Fruit fly (Drosophila melanogaster): ENCODE measurements around the gene kumpel.

kumpel gene

DNA sequence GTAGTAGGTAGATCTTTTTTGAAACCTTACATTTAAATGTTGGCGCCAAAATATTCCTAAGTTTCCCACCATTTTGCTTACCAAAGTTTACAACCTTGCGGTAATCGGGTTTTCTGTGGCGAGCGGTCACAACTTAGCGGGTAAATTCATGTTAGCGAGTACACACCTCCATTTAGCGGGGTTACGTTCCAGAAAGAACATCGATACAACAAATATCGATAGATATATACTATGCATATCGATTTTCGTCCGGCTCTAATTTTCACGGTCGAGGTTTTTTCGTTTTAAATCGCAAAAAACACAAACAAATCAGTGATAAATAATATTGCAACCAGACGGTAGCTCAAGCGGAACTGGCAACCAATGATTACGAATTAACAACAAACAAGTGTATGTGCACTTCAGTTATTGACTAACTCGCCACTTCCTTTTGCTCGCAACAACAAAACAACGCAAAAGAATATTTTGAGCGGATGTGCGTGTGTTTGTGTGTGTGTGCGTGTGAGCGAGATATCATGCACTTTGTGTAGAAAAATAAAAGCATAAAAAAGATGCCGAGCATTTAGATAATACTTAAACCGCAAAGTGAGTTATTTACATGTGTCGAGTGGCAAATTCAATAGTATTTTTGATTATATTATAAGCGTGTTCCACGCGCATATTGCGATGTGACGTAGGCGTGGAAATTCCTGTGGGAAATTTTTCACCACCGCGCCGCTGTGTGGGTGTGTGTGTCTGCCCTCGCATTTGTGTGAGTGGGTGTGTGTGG, 18.3 kb upstream of the kumpel start, which contains the start of gene Lnk (continued):
- TF ChIP-seq CG31365 (tag; optimal IDR thresholded peaks at IDR 0.05) (peak; percentile 38), CG17568 (GFP tag; optimal IDR thresholded peaks at IDR 0.05) (no peak), YL-1 (GFP tag; optimal IDR thresholded peaks at IDR 0.05) (peak; percentile 95), ttk (GFP tag; IDR thresholded peaks at IDR 0.05) (no peak), zen2 (GFP tag; IDR thresholded peaks at IDR 0.05; ENCODE audit: partially characterized antibody) (no peak; the same call in 2 of the 3 replicates), bowl (GFP tag; IDR thresholded peaks at IDR 0.05) (no peak), ash1 (GFP tag; optimal IDR thresholded peaks at IDR 0.05) (no peak), CG4820 (GFP tag; optimal IDR thresholded peaks at IDR 0.05) (no peak), ftz-f1 (GFP tag; optimal IDR thresholded peaks at IDR 0.05) (no peak), CG12155 (GFP tag; optimal IDR thresholded peaks at IDR 0.05) (peak; percentile 17), stc (GFP tag; IDR thresholded peaks at IDR 0.05) (no peak), CG16813 (GFP tag; IDR thresholded peaks at IDR 0.05; ENCODE audit: partially characterized antibody) (peak; percentile 89), CG11093 (GFP tag; IDR thresholded peaks at IDR 0.05) (no peak), CG13123 (GFP tag; optimal IDR thresholded peaks at IDR 0.05) (no peak), sens-2 (GFP tag; IDR thresholded peaks at IDR 0.05) (no peak), CG11696 (GFP tag; IDR thresholded peaks at IDR 0.05) (no peak), Dip3 (GFP tag; optimal IDR thresholded peaks at IDR 0.05) (no peak), gem (tag; optimal IDR thresholded peaks at IDR 0.05) (no peak), Doc2 (GFP tag; IDR thresholded peaks at IDR 0.05) (no peak), CG2120 (GFP tag; optimal IDR thresholded peaks at IDR 0.05) (peak; percentile 53), ato (GFP tag; IDR thresholded peaks at IDR 0.05; ENCODE audit: partially characterized antibody) (peak; percentile 88), CG2129 (GFP tag; IDR thresholded peaks at IDR 0.05; ENCODE audit: partially characterized antibody) (peak; percentile 76), CG11247 (GFP tag; IDR thresholded peaks at IDR 0.05) (no peak), tx (GFP tag; optimal IDR thresholded peaks at IDR 0.05) (no peak), ase (GFP tag; IDR thresholded peaks at IDR 0.05) (no peak), CG18476 (GFP tag; optimal IDR thresholded peaks at IDR 0.05) (no peak), sd (tag; optimal IDR thresholded peaks at IDR 0.05) (peak; percentile 90), CG7271 (tag; optimal IDR thresholded peaks at IDR 0.05) (peak; percentile 9), CG6175 (GFP tag; IDR thresholded peaks at IDR 0.05) (no peak), CG6272 (GFP tag; IDR thresholded peaks at IDR 0.05) (no peak), jumu (GFP tag; optimal IDR thresholded peaks at IDR 0.05) (no peak), HLH54F (GFP tag; optimal IDR thresholded peaks at IDR 0.05) (peak; percentile 0)

dm6 chr3R:25893272-25893671, 13.6 kb upstream of the kumpel start, which contains the start of gene CG5913:
Gene CG5913, plus strand, starts transcription at chr3R:25893495.
- TF ChIP-seq CG15514 (GFP tag; optimal IDR thresholded peaks at IDR 0.05) (peak; percentile 44), pita (GFP tag; optimal IDR thresholded peaks at IDR 0.05) (peak; percentile 58), wdn (GFP tag; IDR thresholded peaks at IDR 0.05) (no peak), CG12769 (tag; optimal IDR thresholded peaks at IDR 0.05) (no peak), CG14050 (GFP tag; IDR thresholded peaks at IDR 0.05) (no peak), HmgZ (tag; optimal IDR thresholded peaks at IDR 0.05) (peak; percentile 47), Myb (GFP tag; optimal IDR thresholded peaks at IDR 0.05) (peak; percentile 77), BEAF-32 (GFP tag; optimal IDR thresholded peaks at IDR 0.05) (peak; percentile 24), tna (GFP tag; IDR thresholded peaks at IDR 0.05; ENCODE audit: partially characterized antibody) (no peak), Bteb2 (GFP tag; optimal IDR thresholded peaks at IDR 0.05) (no peak), CG9817 (tag; optimal IDR thresholded peaks at IDR 0.05) (no peak), odd (GFP tag; optimal IDR thresholded peaks at IDR 0.05) (no peak), CG7963 (GFP tag; IDR thresholded peaks at IDR 0.05; ENCODE audit: partially characterized antibody) (no peak), nerfin-2 (GFP tag; IDR thresholded peaks at IDR 0.05; ENCODE audit: partially characterized antibody) (no peak), sd (tag; optimal IDR thresholded peaks at IDR 0.05) (no peak), h (optimal IDR thresholded peaks at IDR 0.05) (no peak), CG9797 (GFP tag; optimal IDR thresholded peaks at IDR 0.05) (peak; percentile 78), sens (GFP tag) (peak; percentile 20), MBD-R2 (GFP tag; IDR thresholded peaks at IDR 0.05) (peak; percentile 95), CG7357 (GFP tag; IDR thresholded peaks at IDR 0.05) (no peak), Atf6 (GFP tag; IDR thresholded peaks at IDR 0.05) (no peak)

Data from whole organism, embryonic.